Fruit fly (Drosophila melanogaster): ENCODE results near the gene roq.

Gene roq

dm6 chr3L:16402253-16402652, 23.9 kb upstream of the roq start:
- TF ChIP-seq psq (optimal IDR thresholded peaks at IDR 0.05) = no peak
- no peak for TF ChIP-seq Dll (optimal IDR thresholded peaks at IDR 0.05)
- no peak for TF ChIP-seq EcR (GFP tag; optimal IDR thresholded peaks at IDR 0.05)
- no peak for TF ChIP-seq CG8478 (optimal IDR thresholded peaks at IDR 0.05)
- no peak for TF ChIP-seq pan (optimal IDR thresholded peaks at IDR 0.05)
- TF ChIP-seq usp (GFP tag; optimal IDR thresholded peaks at IDR 0.05) = no peak

- no peak for TF ChIP-seq EcR (GFP tag; optimal IDR thresholded peaks at IDR 0.05)
- TF ChIP-seq CG8478 (optimal IDR thresholded peaks at IDR 0.05) = no peak
- TF ChIP-seq usp (GFP tag; optimal IDR thresholded peaks at IDR 0.05) = no peak
- TF ChIP-seq Dll (optimal IDR thresholded peaks at IDR 0.05) = no peak
- TF ChIP-seq psq (optimal IDR thresholded peaks at IDR 0.05) = no peak
- no peak for TF ChIP-seq pan (optimal IDR thresholded peaks at IDR 0.05)
Observed at dm6 chr3L:16400175-16400574, 21.8 kb upstream of the roq start, which contains the start of gene CG44836. CG44836 (minus strand) TSS chr3L:16400275.

dm6 chr3L:16394506-16394905, 16.1 kb upstream of the roq start, which contains the start of gene Gagr:
Gagr (plus strand) TSS chr3L:16394586.
- TF ChIP-seq CG8478 (optimal IDR thresholded peaks at IDR 0.05) (no peak), psq (optimal IDR thresholded peaks at IDR 0.05) (no peak), EcR (GFP tag; optimal IDR thresholded peaks at IDR 0.05) (no peak), pan (optimal IDR thresholded peaks at IDR 0.05) (no peak), Dll (optimal IDR thresholded peaks at IDR 0.05) (no peak)

dm6 chr3L:16393700-16394099, 15.3 kb upstream of the roq start:
- TF ChIP-seq EcR (GFP tag; optimal IDR thresholded peaks at IDR 0.05) (no peak), pan (optimal IDR thresholded peaks at IDR 0.05) (no peak), Dll (optimal IDR thresholded peaks at IDR 0.05) (no peak), usp (GFP tag; optimal IDR thresholded peaks at IDR 0.05) (no peak), psq (optimal IDR thresholded peaks at IDR 0.05) (no peak), CG8478 (optimal IDR thresholded peaks at IDR 0.05) (no peak)

- no peak for TF ChIP-seq CG8478 (optimal IDR thresholded peaks at IDR 0.05)
- TF ChIP-seq EcR (GFP tag; optimal IDR thresholded peaks at IDR 0.05) = no peak
- no peak for TF ChIP-seq Dll (optimal IDR thresholded peaks at IDR 0.05)
- TF ChIP-seq psq (optimal IDR thresholded peaks at IDR 0.05) = no peak
- TF ChIP-seq pan (optimal IDR thresholded peaks at IDR 0.05) = no peak
- no peak for TF ChIP-seq usp (GFP tag; optimal IDR thresholded peaks at IDR 0.05)
Observed at dm6 chr3L:16392874-16393273, 14.5 kb upstream of the roq start.

- TF ChIP-seq CG8478 (optimal IDR thresholded peaks at IDR 0.05) (no peak), Dll (optimal IDR thresholded peaks at IDR 0.05) (no peak), psq (optimal IDR thresholded peaks at IDR 0.05) (no peak), usp (GFP tag; optimal IDR thresholded peaks at IDR 0.05) (no peak), pan (optimal IDR thresholded peaks at IDR 0.05) (no peak), EcR (GFP tag; optimal IDR thresholded peaks at IDR 0.05) (no peak)
Observed at dm6 chr3L:16392203-16392800, 13.9 kb upstream of the roq start.

- no peak for TF ChIP-seq usp (GFP tag; optimal IDR thresholded peaks at IDR 0.05)
- TF ChIP-seq pan (optimal IDR thresholded peaks at IDR 0.05) = no peak
- no peak for TF ChIP-seq EcR (GFP tag; optimal IDR thresholded peaks at IDR 0.05)
Observed at dm6 chr3L:16391257-16391656, 12.9 kb upstream of the roq start.

- TF ChIP-seq Dll (optimal IDR thresholded peaks at IDR 0.05) (no peak), pan (optimal IDR thresholded peaks at IDR 0.05) (no peak), CG8478 (optimal IDR thresholded peaks at IDR 0.05) (no peak), usp (GFP tag; optimal IDR thresholded peaks at IDR 0.05) (no peak), EcR (GFP tag; optimal IDR thresholded peaks at IDR 0.05) (no peak), psq (optimal IDR thresholded peaks at IDR 0.05) (no peak)
Observed at dm6 chr3L:16390793-16391192, 12.4 kb upstream of the roq start.

dm6 chr3L:16385880-16386584, 7.7 kb upstream of the roq start, which contains the start of the genes Agpat3 and RAF2:
Agpat3 (minus strand) TSS chr3L:16385957.
RAF2 (plus strand) TSS chr3L:16386327.
- TF ChIP-seq Dll (optimal IDR thresholded peaks at IDR 0.05) = no peak
- TF ChIP-seq CG8478 (optimal IDR thresholded peaks at IDR 0.05) = no peak
- TF ChIP-seq EcR (GFP tag; optimal IDR thresholded peaks at IDR 0.05) = no peak
- TF ChIP-seq pan (optimal IDR thresholded peaks at IDR 0.05) = no peak
- no peak for TF ChIP-seq psq (optimal IDR thresholded peaks at IDR 0.05)
- no peak for TF ChIP-seq usp (GFP tag; optimal IDR thresholded peaks at IDR 0.05)

dm6 chr3L:16385252-16385879, 7.0 kb upstream of the roq start:
- no peak for TF ChIP-seq EcR (GFP tag; optimal IDR thresholded peaks at IDR 0.05)
- no peak for TF ChIP-seq pan (optimal IDR thresholded peaks at IDR 0.05)
- TF ChIP-seq psq (optimal IDR thresholded peaks at IDR 0.05) = no peak

dm6 chr3L:16384145-16384705, 5.9 kb upstream of the roq start:
- TF ChIP-seq psq (optimal IDR thresholded peaks at IDR 0.05) = no peak
- TF ChIP-seq pan (optimal IDR thresholded peaks at IDR 0.05) = no peak
- TF ChIP-seq EcR (GFP tag; optimal IDR thresholded peaks at IDR 0.05) = no peak

- TF ChIP-seq usp (GFP tag; optimal IDR thresholded peaks at IDR 0.05) (no peak), pan (optimal IDR thresholded peaks at IDR 0.05) (no peak), psq (optimal IDR thresholded peaks at IDR 0.05) (no peak), CG8478 (optimal IDR thresholded peaks at IDR 0.05) (no peak), EcR (GFP tag; optimal IDR thresholded peaks at IDR 0.05) (no peak), Dll (optimal IDR thresholded peaks at IDR 0.05) (no peak)
Observed at dm6 chr3L:16383056-16383455, 4.7 kb upstream of the roq start.
